Worm (Caenorhabditis elegans) whole organism, late embryonic: ENCODE results near the gene cox-18.

Source experiments
- C38D4.7 ChIP-seq: fragments of 200-800 bp; sonication (Bioruptor generic); optimal IDR thresholded peaks from 2 replicates; lab custom pipeline; 2018; ENCODE audit warnings: mild to moderate bottlenecking, missing genetic modification characterization, moderate library complexity, missing compliant biosample characterization
- K02D7.2 ChIP-seq: sonication (generic microtip); optimal IDR thresholded peaks from 2 replicates; lab custom pipeline; 2017; ENCODE audit warnings: mild to moderate bottlenecking, missing genetic modification characterization, missing compliant biosample characterization
- K09A11.1 ChIP-seq: sonication (generic microtip); optimal IDR thresholded peaks from 2 replicates; lab custom pipeline; 2017; ENCODE audit warnings: antibody characterized with exemption, mild to moderate bottlenecking, missing genetic modification characterization, missing compliant biosample characterization; ENCODE audit not compliant: insufficient read depth
- T23F11.4 ChIP-seq: fragments of 200-800 bp; sonication (Bioruptor generic); optimal IDR thresholded peaks from 2 replicates; lab custom pipeline; 2018; ENCODE audit warnings: mild to moderate bottlenecking, missing genetic modification characterization, missing compliant biosample characterization
- Y22D7AL.16 ChIP-seq: sonication (generic microtip); optimal IDR thresholded peaks from 2 replicates; lab custom pipeline; 2016; ENCODE audit warnings: missing genetic modification characterization, missing compliant biosample characterization
- ceh-14 ChIP-seq: sonication (generic microtip); optimal IDR thresholded peaks from 2 replicates; lab custom pipeline; 2016; ENCODE audit warnings: missing genotype, missing genetic modification characterization, missing compliant biosample characterization
- ceh-18 ChIP-seq: sonication (generic microtip); optimal IDR thresholded peaks from 2 replicates; lab custom pipeline; 2016; ENCODE audit warnings: missing genetic modification characterization, missing compliant biosample characterization
- ceh-2 ChIP-seq: sonication (generic microtip); optimal IDR thresholded peaks from 2 replicates; lab custom pipeline; 2016; ENCODE audit warnings: missing genotype, missing genetic modification characterization, missing compliant biosample characterization
- ceh-22 ChIP-seq: sonication (generic microtip); optimal IDR thresholded peaks from 2 replicates; lab custom pipeline; 2017; ENCODE audit warnings: missing biosample characterization, missing genetic modification characterization
- ceh-30 ChIP-seq: fragments of 150-350 bp; optimal IDR thresholded peaks from 2 replicates; lab custom pipeline; 2014; ENCODE audit warnings: missing biosample characterization, missing genetic modification characterization
- ceh-34 ChIP-seq: sonication (generic microtip); optimal IDR thresholded peaks from 2 replicates; lab custom pipeline; 2016; ENCODE audit warnings: mild to moderate bottlenecking, missing genetic modification characterization, missing compliant biosample characterization
- ceh-45 ChIP-seq: fragments of 200-800 bp; sonication (Bioruptor generic); IDR thresholded peaks from 2 replicates; pipeline ENCODE4 v1.3.6; 2022; ENCODE audit warnings: missing genetic modification reagents, missing genetic modification characterization, missing compliant biosample characterization
- ceh-48 ChIP-seq: sonication (generic microtip); optimal IDR thresholded peaks from 2 replicates; lab custom pipeline; 2016; ENCODE audit warnings: missing genetic modification characterization, inconsistent platforms, missing compliant biosample characterization
- ceh-9 ChIP-seq: sonication (generic microtip); optimal IDR thresholded peaks from 2 replicates; lab custom pipeline; 2016; ENCODE audit warnings: mild to moderate bottlenecking, missing genetic modification characterization, inconsistent platforms, missing compliant biosample characterization
- dmd-4 ChIP-seq: sonication (generic microtip); optimal IDR thresholded peaks from 2 replicates; lab custom pipeline; 2016; ENCODE audit warnings: borderline replicate concordance, missing genetic modification characterization, missing compliant biosample characterization
- elt-2 ChIP-seq: sonication (generic microtip); optimal IDR thresholded peaks from 2 replicates; lab custom pipeline; 2016; ENCODE audit warnings: missing genetic modification reagents, missing genetic modification characterization, missing compliant biosample characterization
- elt-4 ChIP-seq: sonication (generic microtip); optimal IDR thresholded peaks from 2 replicates; lab custom pipeline; 2016; ENCODE audit warnings: missing genetic modification characterization, missing compliant biosample characterization
- ets-4 ChIP-seq: sonication (generic microtip); optimal IDR thresholded peaks from 2 replicates; lab custom pipeline; 2016; ENCODE audit warnings: missing genetic modification characterization, missing compliant biosample characterization
- eyg-1 ChIP-seq: sonication (generic microtip); optimal IDR thresholded peaks from 2 replicates; lab custom pipeline; 2016; ENCODE audit warnings: missing genotype, missing genetic modification characterization, missing compliant biosample characterization
- fax-1 ChIP-seq: sonication (generic microtip); optimal IDR thresholded peaks from 2 replicates; lab custom pipeline; 2016; ENCODE audit warnings: missing genotype, missing genetic modification characterization, missing compliant biosample characterization
- fkh-10 ChIP-seq: fragments of 150-350 bp; optimal IDR thresholded peaks from 2 replicates; lab custom pipeline; 2014; ENCODE audit warnings: missing biosample characterization, missing genetic modification reagents, missing genetic modification characterization
- fkh-6 ChIP-seq: sonication (generic microtip); optimal IDR thresholded peaks from 2 replicates; lab custom pipeline; 2016; ENCODE audit warnings: missing genetic modification characterization, missing compliant biosample characterization
- gmeb-2 ChIP-seq: sonication (generic microtip); optimal IDR thresholded peaks from 2 replicates; lab custom pipeline; 2016; ENCODE audit warnings: missing genetic modification characterization, inconsistent platforms, missing compliant biosample characterization
- hlh-13 ChIP-seq: fragments of 200-800 bp; sonication (Bioruptor generic); optimal IDR thresholded peaks from 2 replicates; lab custom pipeline; 2018; ENCODE audit warnings: mild to moderate bottlenecking, missing genetic modification characterization, missing compliant biosample characterization
- hlh-15 ChIP-seq: sonication (generic microtip); optimal IDR thresholded peaks from 2 replicates; lab custom pipeline; 2016; ENCODE audit warnings: missing genetic modification characterization, missing compliant biosample characterization
- hlh-30 ChIP-seq: sonication (generic microtip); optimal IDR thresholded peaks from 2 replicates; lab custom pipeline; 2017; ENCODE audit warnings: antibody characterized with exemption, missing genetic modification characterization, missing compliant biosample characterization; ENCODE audit not compliant: insufficient read depth
- hlh-6 ChIP-seq: sonication (generic microtip); optimal IDR thresholded peaks from 2 replicates; lab custom pipeline; 2016; ENCODE audit warnings: missing genotype, missing genetic modification characterization, missing compliant biosample characterization
- lim-6 ChIP-seq: sonication (generic microtip); optimal IDR thresholded peaks from 2 replicates; lab custom pipeline; 2016; ENCODE audit warnings: missing genetic modification characterization, missing compliant biosample characterization
- lin-11 ChIP-seq: fragments of 200-800 bp; sonication (Bioruptor generic); optimal IDR thresholded peaks from 2 replicates; lab custom pipeline; 2018; ENCODE audit warnings: mild to moderate bottlenecking, missing genetic modification characterization, missing compliant biosample characterization
- mec-3 ChIP-seq: sonication (generic microtip); optimal IDR thresholded peaks from 2 replicates; lab custom pipeline; 2016; ENCODE audit warnings: borderline replicate concordance, missing genetic modification characterization, missing compliant biosample characterization
- nfya-1 ChIP-seq: sonication (generic microtip); optimal IDR thresholded peaks from 2 replicates; lab custom pipeline; 2017; ENCODE audit warnings: missing genetic modification characterization, mild to moderate bottlenecking, missing compliant biosample characterization, antibody characterized with exemption, moderate library complexity
- nhr-11 ChIP-seq: fragments of 150-350 bp; optimal IDR thresholded peaks from 2 replicates; lab custom pipeline; 2014; ENCODE audit warnings: missing biosample characterization, missing genetic modification characterization
- nhr-232 ChIP-seq: sonication (generic microtip); optimal IDR thresholded peaks from 2 replicates; lab custom pipeline; 2016; ENCODE audit warnings: missing genetic modification characterization, missing compliant biosample characterization
- npax-4 ChIP-seq: sonication (generic microtip); optimal IDR thresholded peaks from 2 replicates; lab custom pipeline; 2016; ENCODE audit warnings: missing genetic modification characterization, missing compliant biosample characterization
- odd-2 ChIP-seq: sonication (generic microtip); optimal IDR thresholded peaks from 2 replicates; lab custom pipeline; 2017; ENCODE audit warnings: antibody characterized with exemption, mild to moderate bottlenecking, missing genetic modification characterization, missing compliant biosample characterization
- pat-9 ChIP-seq: fragments of 200-800 bp; sonication (Bioruptor generic); optimal IDR thresholded peaks from 2 replicates; lab custom pipeline; 2018; ENCODE audit warnings: mild to moderate bottlenecking, missing genetic modification characterization, moderate library complexity, missing compliant biosample characterization
- pax-1 ChIP-seq: fragments of 150-350 bp; optimal IDR thresholded peaks from 2 replicates; lab custom pipeline; 2014; ENCODE audit warnings: missing biosample characterization, missing genetic modification characterization
- pqm-1 ChIP-seq: sonication (generic microtip); optimal IDR thresholded peaks from 2 replicates; lab custom pipeline; 2016; ENCODE audit warnings: missing genetic modification characterization, missing compliant biosample characterization
- pros-1 ChIP-seq: fragments of 150-350 bp; optimal IDR thresholded peaks from 2 replicates; lab custom pipeline; 2014; ENCODE audit warnings: missing biosample characterization, missing genetic modification reagents, missing genetic modification characterization
- ref-2 ChIP-seq: sonication (generic microtip); optimal IDR thresholded peaks from 2 replicates; lab custom pipeline; 2016; ENCODE audit warnings: missing genetic modification characterization, missing compliant biosample characterization
- rnt-1 ChIP-seq: sonication (generic microtip); optimal IDR thresholded peaks from 2 replicates; lab custom pipeline; 2016; ENCODE audit warnings: missing genetic modification characterization, missing compliant biosample characterization
- sdc-2 ChIP-seq: sonication (generic microtip); optimal IDR thresholded peaks from 2 replicates; lab custom pipeline; 2016; ENCODE audit warnings: missing genotype, missing genetic modification characterization, missing compliant biosample characterization
- sox-2 ChIP-seq: fragments of 200-800 bp; sonication (Bioruptor generic); IDR thresholded peaks from 2 replicates; pipeline ENCODE4 v1.3.6; 2022; ENCODE audit warnings: missing genetic modification reagents, missing genetic modification characterization, missing compliant biosample characterization
- sox-4 ChIP-seq: sonication (generic microtip); optimal IDR thresholded peaks from 2 replicates; lab custom pipeline; 2017; ENCODE audit warnings: mild to moderate bottlenecking, missing genetic modification characterization, inconsistent platforms, missing compliant biosample characterization
- syd-9 ChIP-seq: sonication (generic microtip); optimal IDR thresholded peaks from 2 replicates; lab custom pipeline; 2016; ENCODE audit warnings: mild to moderate bottlenecking, missing genetic modification characterization, moderate library complexity, missing compliant biosample characterization
- tbx-2 ChIP-seq: sonication (generic microtip); optimal IDR thresholded peaks from 2 replicates; lab custom pipeline; 2016; ENCODE audit warnings: missing genetic modification characterization, missing compliant biosample characterization
- tbx-7 ChIP-seq: sonication (generic microtip); optimal IDR thresholded peaks from 2 replicates; lab custom pipeline; 2016; ENCODE audit warnings: missing genotype, missing genetic modification characterization, missing compliant biosample characterization
- unc-3 ChIP-seq, 2 experiments: fragments of 200-800 bp in 1 of 2; sonication (Bioruptor generic) in 1 of 2; sonication (generic microtip) in 1 of 2; conservative IDR thresholded peaks in 1 of 2; optimal IDR thresholded peaks in 1 of 2; 2 replicates each; pipeline versions ENCODE4 v1.3.6 to Lab custom; 2016 to 2022; ENCODE audit warnings: missing compliant biosample characterization in 2 of 2, missing genetic modification characterization in 2 of 2, missing genetic modification reagents in 1 of 2
- unc-86 ChIP-seq: sonication (generic microtip); optimal IDR thresholded peaks from 2 replicates; lab custom pipeline; 2016; ENCODE audit warnings: missing genetic modification characterization, missing compliant biosample characterization
- zip-5 ChIP-seq: sonication (generic microtip); optimal IDR thresholded peaks from 2 replicates; lab custom pipeline; 2016; ENCODE audit warnings: missing genetic modification characterization, missing compliant biosample characterization
- ztf-16 ChIP-seq: sonication (generic microtip); optimal IDR thresholded peaks from 2 replicates; lab custom pipeline; 2017; ENCODE audit warnings: missing genetic modification characterization, missing compliant biosample characterization

Gene cox-18

DNA sequence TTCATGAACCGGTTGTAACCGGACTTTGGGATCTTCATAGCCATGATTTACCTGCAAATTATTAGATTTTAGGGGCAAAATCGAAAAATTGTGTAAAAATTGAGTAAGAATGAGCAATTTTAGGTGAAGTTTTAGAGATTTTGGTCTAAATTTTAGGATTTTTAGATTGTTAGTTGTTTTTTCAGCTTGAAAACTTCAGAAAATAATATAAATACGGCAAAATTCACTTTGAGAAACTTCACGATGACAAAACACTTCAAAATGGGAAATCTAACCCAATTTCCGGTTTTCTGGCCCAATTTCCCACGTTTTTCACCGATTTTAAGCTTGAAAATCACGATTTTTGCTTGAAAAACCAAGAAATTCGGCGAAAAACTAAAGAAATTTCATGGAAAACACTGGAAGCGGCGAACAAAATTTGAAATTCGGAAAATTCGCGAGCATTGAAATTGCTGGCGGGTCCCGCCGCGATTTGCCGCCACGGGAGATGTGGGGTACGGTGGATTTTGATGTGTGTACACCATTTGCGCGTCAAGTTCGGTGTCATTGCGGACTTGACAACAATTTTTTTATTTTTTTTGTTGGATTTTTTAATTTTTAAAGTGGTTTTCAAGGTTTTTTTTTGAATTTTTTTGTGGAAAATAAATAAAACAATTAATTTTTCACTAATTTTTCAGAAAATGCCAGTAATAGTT, 3.2 kb upstream of the cox-18 start, which contains the start of the genes cct-8 and Y55F3AR.2:
TSS of gene cct-8 (minus strand) at position 51 of the 695 bp plus-strand sequence.
TSS of gene Y55F3AR.2 (plus strand) at position 672 of the 695 bp plus-strand sequence.
- TF ChIP-seq ceh-34 (peak; percentile 72), ceh-48 (tag; lab: Kevin White, UChicago) (peak; percentile 31), hlh-15 (tag; lab: Kevin White, UChicago) (no peak), unc-3 (GFP tag; conservative IDR thresholded peaks at IDR 0.05; lab: Robert Waterston, UW) (peak; percentile 51; the same call in 1 of the 2 replicates), unc-3 (tag; optimal IDR thresholded peaks at IDR 0.05; lab: Kevin White, UChicago) (peak; percentile 53), odd-2 (tag; lab: Kevin White, UChicago) (no peak), gmeb-2 (tag; lab: Kevin White, UChicago) (peak; percentile 45), K09A11.1 (tag; lab: Kevin White, UChicago) (no peak), rnt-1 (tag; lab: Kevin White, UChicago) (peak; percentile 67), sdc-2 (tag; lab: Kevin White, UChicago) (no peak), C38D4.7 (GFP tag; lab: Kevin White, UChicago) (peak; percentile 27), npax-4 (tag; lab: Kevin White, UChicago) (no peak), hlh-6 (no peak), tbx-7 (tag; lab: Kevin White, UChicago) (no peak), nhr-232 (no peak), ceh-2 (tag; lab: Kevin White, UChicago) (no peak), tbx-2 (tag; lab: Kevin White, UChicago) (peak; percentile 81), ztf-16 (tag; lab: Kevin White, UChicago) (peak; percentile 72), ceh-22 (tag; lab: Kevin White, UChicago) (no peak), ets-4 (tag; lab: Kevin White, UChicago) (peak; percentile 64), lin-11 (tag; lab: Kevin White, UChicago) (peak; percentile 42), ceh-9 (tag; lab: Kevin White, UChicago) (no peak), ref-2 (no peak), unc-86 (peak; percentile 88), fkh-6 (tag; lab: Kevin White, UChicago) (no peak), pax-1 (tag; lab: Kevin White, UChicago) (peak; percentile 52), hlh-30 (tag; lab: Kevin White, UChicago) (peak; percentile 40), eyg-1 (peak; percentile 33), ceh-45 (GFP tag; lab: Robert Waterston, UW) (no peak), nfya-1 (tag; lab: Kevin White, UChicago) (peak; percentile 97), nhr-11 (no peak), syd-9 (tag; lab: Kevin White, UChicago) (peak; percentile 9), ceh-30 (tag; lab: Kevin White, UChicago) (no peak), fkh-10 (GFP tag; lab: Kevin White, UChicago) (no peak), pros-1 (no peak), sox-4 (tag; lab: Kevin White, UChicago) (no peak), hlh-13 (no peak), sox-2 (peak; percentile 75), fax-1 (tag; lab: Kevin White, UChicago) (no peak), ceh-18 (peak; percentile 80), dmd-4 (tag; lab: Kevin White, UChicago) (no peak), ceh-14 (tag; lab: Kevin White, UChicago) (peak; percentile 83), elt-2 (tag; lab: Kevin White, UChicago) (peak; percentile 77), mec-3 (tag; lab: Kevin White, UChicago) (no peak), elt-4 (no peak), T23F11.4 (GFP tag; lab: Kevin White, UChicago) (peak; percentile 44), pqm-1 (tag; lab: Kevin White, UChicago) (no peak), zip-5 (tag; lab: Kevin White, UChicago) (no peak), lim-6 (tag; lab: Kevin White, UChicago) (peak; percentile 16), pat-9 (peak; percentile 60), Y22D7AL.16 (tag; lab: Kevin White, UChicago) (no peak), K02D7.2 (tag; lab: Kevin White, UChicago) (no peak)
